Fruit fly (Drosophila melanogaster): ENCODE results near the gene CG12065.
A peak's percentile ranks its signal among the peaks of the same experiment; 100 is the strongest.

- TF ChIP-seq Dll (GFP tag; IDR thresholded peaks at IDR 0.05; ENCODE audit: partially characterized antibody), result peak; percentile 79
- peak; percentile 83 for TF ChIP-seq CG12659 (GFP tag; optimal IDR thresholded peaks at IDR 0.05)
- no peak for TF ChIP-seq CG2129 (GFP tag; IDR thresholded peaks at IDR 0.05; ENCODE audit: partially characterized antibody)
- no peak for TF ChIP-seq bcd (GFP tag; optimal IDR thresholded peaks at IDR 0.05)
- TF ChIP-seq luna (GFP tag; optimal IDR thresholded peaks at IDR 0.05), result no peak
- TF ChIP-seq Opbp (GFP tag; IDR thresholded peaks at IDR 0.05; ENCODE audit: partially characterized antibody), result peak; percentile 44; the same call in 1 of the 3 replicates
- no peak for TF ChIP-seq CG16779 (GFP tag; IDR thresholded peaks at IDR 0.05)
- TF ChIP-seq NC2β (GFP tag; optimal IDR thresholded peaks at IDR 0.05), result no peak
- TF ChIP-seq CG10654 (GFP tag; optimal IDR thresholded peaks at IDR 0.05), result no peak
- TF ChIP-seq Lhr (GFP tag; optimal IDR thresholded peaks at IDR 0.05), result peak; percentile 41
- no peak for TF ChIP-seq eyg (GFP tag; optimal IDR thresholded peaks at IDR 0.05)
- no peak for TF ChIP-seq twi (tag; optimal IDR thresholded peaks at IDR 0.05)
- TF ChIP-seq tna (GFP tag; IDR thresholded peaks at IDR 0.05; ENCODE audit: partially characterized antibody), result peak; percentile 52; the same call in 1 of the 2 replicates
These were observed 17.6 kb downstream of the CG12065 start, which contains the start of the genes CG12659 and Crag for dm6 chrX:8591685-8592127.

Measured in whole organism, embryonic.